Worm (Caenorhabditis elegans) whole organism, young adult: ENCODE data around the gene fbxc-34.

Experiments used
- F37B4.10 ChIP-seq: fragments of 200-800 bp; sonication (Bioruptor generic); IDR thresholded peaks from 2 replicates; pipeline ENCODE4 v1.3.6; 2022; ENCODE audit warnings: missing genetic modification characterization, missing compliant biosample characterization
- F39B2.1 ChIP-seq: fragments of 200-800 bp; sonication (Bioruptor generic); IDR thresholded peaks from 2 replicates; pipeline ENCODE4 v1.3.6; 2022; ENCODE audit warnings: missing genetic modification reagents, missing genetic modification characterization, missing compliant biosample characterization
- ccch-3 ChIP-seq: fragments of 200-800 bp; sonication (Bioruptor generic); optimal IDR thresholded peaks from 2 replicates; lab custom pipeline; 2018; ENCODE audit warnings: mild to moderate bottlenecking, missing genetic modification characterization, missing compliant biosample characterization
- madf-8 ChIP-seq: fragments of 200-800 bp; sonication (Bioruptor generic); conservative IDR thresholded peaks from 2 replicates; pipeline ENCODE4 v1.3.6; 2022; ENCODE audit warnings: missing genetic modification reagents, missing genetic modification characterization, missing compliant biosample characterization
- mel-28 ChIP-seq: sonication (generic microtip); optimal IDR thresholded peaks from 2 replicates; lab custom pipeline; 2016; ENCODE audit warnings: borderline replicate concordance, mild to moderate bottlenecking, missing genetic modification characterization, missing compliant biosample characterization

ce11 chrII:917324-917723, 13.6 kb upstream of the fbxc-34 start, which contains the start of gene fbxc-30:
- TF ChIP-seq mel-28 (tag; lab: Kevin White, UChicago) (no peak), ccch-3 (GFP tag; lab: Kevin White, UChicago) (no peak), F37B4.10 (GFP tag; lab: Robert Waterston, UW) (no peak), madf-8 (no peak), F39B2.1 (GFP tag; lab: Robert Waterston, UW) (no peak)
